Fruit fly (Drosophila melanogaster) whole organism, adult: ENCODE data around the gene CG5902.

Experiments used
- CG11617 ChIP-seq: fragments of 200-800 bp; sonication (Bioruptor generic); optimal IDR thresholded peaks from 2 replicates; lab custom pipeline; 2017; ENCODE audit warnings: mild to moderate bottlenecking, missing biosample characterization, missing genetic modification reagents, missing genetic modification characterization
- CG12768 ChIP-seq: fragments of 200-800 bp; sonication (Bioruptor generic); optimal IDR thresholded peaks from 2 replicates; lab custom pipeline; 2017; ENCODE audit warnings: missing biosample characterization, missing genetic modification characterization, mild to moderate bottlenecking, moderate library complexity, missing genetic modification reagents
- CG14711 ChIP-seq: fragments of 200-800 bp; sonication (Bioruptor generic); optimal IDR thresholded peaks from 2 replicates; lab custom pipeline; 2018; ENCODE audit warnings: missing biosample characterization, mild to moderate bottlenecking, missing genetic modification characterization, moderate library complexity
- CG1620 ChIP-seq: fragments of 200-800 bp; sonication (Bioruptor generic); optimal IDR thresholded peaks from 2 replicates; lab custom pipeline; 2016; ENCODE audit warnings: missing biosample characterization, missing genetic modification characterization
- CG33017 ChIP-seq: fragments of 200-800 bp; sonication (Bioruptor generic); optimal IDR thresholded peaks from 2 replicates; lab custom pipeline; 2018; ENCODE audit warnings: missing biosample characterization, mild to moderate bottlenecking, missing genetic modification characterization, moderate library complexity
- CG5204 ChIP-seq: fragments of 200-800 bp; sonication (Bioruptor generic); optimal IDR thresholded peaks from 2 replicates; lab custom pipeline; 2016; ENCODE audit warnings: missing biosample characterization, missing genetic modification characterization
- CG7045 ChIP-seq: fragments of 200-800 bp; sonication (Bioruptor generic); optimal IDR thresholded peaks from 2 replicates; lab custom pipeline; 2017; ENCODE audit warnings: missing biosample characterization, mild to moderate bottlenecking, missing genetic modification characterization
- CG7101 ChIP-seq: fragments of 200-800 bp; sonication (Bioruptor generic); optimal IDR thresholded peaks from 2 replicates; lab custom pipeline; 2018; ENCODE audit warnings: missing biosample characterization, mild to moderate bottlenecking, missing genetic modification characterization, moderate library complexity
- Clk ChIP-seq: fragments of 200-800 bp; sonication (Bioruptor generic); optimal IDR thresholded peaks from 2 replicates; lab custom pipeline; 2017; ENCODE audit warnings: missing biosample characterization, missing genetic modification characterization
- Crg-1 ChIP-seq: fragments of 200-800 bp; sonication (Bioruptor generic); optimal IDR thresholded peaks from 2 replicates; lab custom pipeline; 2016; ENCODE audit warnings: missing biosample characterization, missing genetic modification characterization
- Hr96 ChIP-seq: fragments of 200-800 bp; sonication (Bioruptor generic); optimal IDR thresholded peaks from 2 replicates; lab custom pipeline; 2016; ENCODE audit warnings: missing biosample characterization, missing genetic modification characterization
- Mnt ChIP-seq: fragments of 200-800 bp; sonication (Bioruptor generic); optimal IDR thresholded peaks from 2 replicates; lab custom pipeline; 2016; ENCODE audit warnings: missing biosample characterization, mild to moderate bottlenecking, missing genetic modification characterization
- bab1 ChIP-seq: fragments of 200-800 bp; sonication (Bioruptor generic); optimal IDR thresholded peaks from 3 replicates; lab custom pipeline; 2019; ENCODE audit warnings: missing biosample characterization, mild to moderate bottlenecking, missing genetic modification characterization, moderate library complexity
- cic ChIP-seq: fragments of 200-800 bp; sonication (Bioruptor generic); optimal IDR thresholded peaks from 2 replicates; lab custom pipeline; 2017; ENCODE audit warnings: missing biosample characterization, mild to moderate bottlenecking, missing genetic modification characterization, moderate library complexity
- cnc ChIP-seq, 2 experiments: fragments of >200 bp; optimal IDR thresholded peaks; 2 replicates each; lab custom pipeline; 2017
- kay ChIP-seq: fragments of 200-800 bp; sonication (Bioruptor generic); peaks from one replicate; lab custom pipeline; 2016; ENCODE audit warnings: missing biosample characterization, missing genetic modification characterization, borderline replicate concordance
- ovo ChIP-seq: fragments of 200-800 bp; sonication (Bioruptor generic); optimal IDR thresholded peaks from 2 replicates; lab custom pipeline; 2016; ENCODE audit warnings: missing biosample characterization, missing genetic modification characterization
- pad ChIP-seq: fragments of 200-800 bp; sonication (Bioruptor generic); optimal IDR thresholded peaks from 3 replicates; lab custom pipeline; 2017; ENCODE audit warnings: missing biosample characterization, missing genetic modification characterization, mild to moderate bottlenecking, moderate library complexity, missing genetic modification reagents
- tj ChIP-seq: fragments of 200-800 bp; sonication (Bioruptor generic); optimal IDR thresholded peaks from 3 replicates; lab custom pipeline; 2017; ENCODE audit warnings: missing biosample characterization, mild to moderate bottlenecking, missing genetic modification characterization, moderate library complexity
- toe ChIP-seq: fragments of 200-800 bp; sonication (Bioruptor generic); optimal IDR thresholded peaks from 2 replicates; lab custom pipeline; 2016; ENCODE audit warnings: missing biosample characterization, missing genetic modification characterization

CG5902 gene

dm6 chr3R:23994578-23994977 is 8.1 kb downstream of the CG5902 start:
- TF ChIP-seq kay (peak; percentile 91), cic (GFP tag; lab: Kevin White, UChicago) (no peak)

- TF ChIP-seq CG14711 (tag; lab: Kevin White, UChicago) (peak; percentile 32), CG7101 (peak; percentile 11), Hr96 (GFP tag; lab: Kevin White, UChicago) (no peak), bab1 (GFP tag; lab: Kevin White, UChicago) (peak; percentile 28), CG1620 (GFP tag; lab: Kevin White, UChicago) (no peak), CG11617 (GFP tag; lab: Kevin White, UChicago) (no peak), Clk (GFP tag; lab: Kevin White, UChicago) (no peak), tj (no peak), kay (no peak), CG12768 (GFP tag; lab: Kevin White, UChicago) (no peak), Mnt (GFP tag; lab: Kevin White, UChicago) (peak; percentile 11)
These were observed 9.0 kb downstream of the CG5902 start, which contains the start of gene CG33108 for dm6 chr3R:23995460-23995859. Gene CG33108, plus strand, starts transcription at chr3R:23995659.

- TF ChIP-seq CG5204 (GFP tag; lab: Kevin White, UChicago) (no peak), Clk (GFP tag; lab: Kevin White, UChicago) (no peak), cnc (optimal IDR thresholded peaks at IDR 0.05; lab: Kevin White, UChicago) (no peak), CG11617 (GFP tag; lab: Kevin White, UChicago) (no peak), kay (no peak), tj (no peak), toe (no peak), bab1 (GFP tag; lab: Kevin White, UChicago) (no peak), pad (GFP tag; lab: Kevin White, UChicago) (peak; percentile 24), CG7045 (peak; percentile 22), CG14711 (tag; lab: Kevin White, UChicago) (peak; percentile 1), CG12768 (GFP tag; lab: Kevin White, UChicago) (peak; percentile 22), Crg-1 (GFP tag; lab: Kevin White, UChicago) (peak; percentile 39), CG7101 (peak; percentile 18), cic (GFP tag; lab: Kevin White, UChicago) (no peak), CG33017 (tag; lab: Kevin White, UChicago) (no peak), ovo (GFP tag; lab: Kevin White, UChicago) (no peak), CG1620 (GFP tag; lab: Kevin White, UChicago) (no peak), Hr96 (GFP tag; lab: Kevin White, UChicago) (no peak), Mnt (GFP tag; lab: Kevin White, UChicago) (no peak)
These were observed 9.8 kb downstream of the CG5902 start, which contains the start of gene LSm3 for dm6 chr3R:23996224-23996623. Gene LSm3, plus strand, starts transcription at chr3R:23996262.

dm6 chr3R:24001150-24001549 is 14.7 kb downstream of the CG5902 start:
- TF ChIP-seq CG1620 (GFP tag; lab: Kevin White, UChicago) (no peak), ovo (GFP tag; lab: Kevin White, UChicago) (no peak), CG14711 (tag; lab: Kevin White, UChicago) (no peak), CG7045 (no peak), pad (GFP tag; lab: Kevin White, UChicago) (no peak), tj (no peak), CG7101 (no peak), CG12768 (GFP tag; lab: Kevin White, UChicago) (no peak), toe (no peak), Hr96 (GFP tag; lab: Kevin White, UChicago) (no peak), CG5204 (GFP tag; lab: Kevin White, UChicago) (no peak)

dm6 chr3R:24003948-24004347 is 17.5 kb downstream of the CG5902 start:
- TF ChIP-seq bab1 (GFP tag; lab: Kevin White, UChicago) (no peak), CG7101 (no peak), Clk (GFP tag; lab: Kevin White, UChicago) (no peak)

- TF ChIP-seq CG7101 (peak; percentile 40), toe (peak; percentile 48), CG5204 (GFP tag; lab: Kevin White, UChicago) (peak; percentile 17), cic (GFP tag; lab: Kevin White, UChicago) (peak; percentile 58), pad (GFP tag; lab: Kevin White, UChicago) (peak; percentile 54), ovo (GFP tag; lab: Kevin White, UChicago) (no peak), bab1 (GFP tag; lab: Kevin White, UChicago) (peak; percentile 46), CG33017 (tag; lab: Kevin White, UChicago) (peak; percentile 45), CG11617 (GFP tag; lab: Kevin White, UChicago) (peak; percentile 35), CG7045 (peak; percentile 4), kay (no peak), Hr96 (GFP tag; lab: Kevin White, UChicago) (peak; percentile 17), Clk (GFP tag; lab: Kevin White, UChicago) (no peak), CG1620 (GFP tag; lab: Kevin White, UChicago) (no peak), CG14711 (tag; lab: Kevin White, UChicago) (no peak), tj (peak; percentile 42), cnc (optimal IDR thresholded peaks at IDR 0.05; lab: Kevin White, UChicago) (no peak), Mnt (GFP tag; lab: Kevin White, UChicago) (peak; percentile 62), CG12768 (GFP tag; lab: Kevin White, UChicago) (peak; percentile 19), Crg-1 (GFP tag; lab: Kevin White, UChicago) (no peak)
These were observed 20.2 kb downstream of the CG5902 start for dm6 chr3R:24006449-24007159.
